Fruit fly (Drosophila melanogaster): ENCODE results near the gene Sfp93F.

Sfp93F gene

dm6 chr3R:21688596-21688995, 47.5 kb downstream of the Sfp93F start:
- TF ChIP-seq lz (GFP tag; optimal IDR thresholded peaks at IDR 0.05), result no peak
- peak; percentile 2 for TF ChIP-seq achi (GFP tag; optimal IDR thresholded peaks at IDR 0.05)
- TF ChIP-seq CG6792 (GFP tag; optimal IDR thresholded peaks at IDR 0.05), result no peak
- TF ChIP-seq CG15336 (GFP tag; IDR thresholded peaks at IDR 0.05), result peak; percentile 61
- 0 out of 3 replicates have a peak, but pooled peaks have one; percentile 34 for TF ChIP-seq eg (GFP tag; IDR thresholded peaks at IDR 0.05)
- no peak for TF ChIP-seq Ets96B (tag; optimal IDR thresholded peaks at IDR 0.05)
- no peak for TF ChIP-seq OdsH (GFP tag; optimal IDR thresholded peaks at IDR 0.05)
- TF ChIP-seq Hr4 (GFP tag; optimal IDR thresholded peaks at IDR 0.05), result peak; percentile 41
- no peak for TF ChIP-seq CG16779 (tag; optimal IDR thresholded peaks at IDR 0.05)
- peak; percentile 61; the same call in 1 of the 3 replicates for TF ChIP-seq CG8119 (GFP tag; IDR thresholded peaks at IDR 0.05)
- 0 out of 3 replicates have a peak, but pooled peaks have one; percentile 11 for TF ChIP-seq CG6163 (GFP tag; IDR thresholded peaks at IDR 0.05)
- TF ChIP-seq acj6 (GFP tag; optimal IDR thresholded peaks at IDR 0.05), result no peak
- TF ChIP-seq CG34406 (GFP tag; optimal IDR thresholded peaks at IDR 0.05), result no peak
- no peak for TF ChIP-seq CG11902 (GFP tag; optimal IDR thresholded peaks at IDR 0.05)
- TF ChIP-seq CG32006 (GFP tag; optimal IDR thresholded peaks at IDR 0.05), result peak; percentile 67
- peak; percentile 22 for TF ChIP-seq CG6276 (GFP tag; optimal IDR thresholded peaks at IDR 0.05)

- TF ChIP-seq CG8119 (GFP tag; IDR thresholded peaks at IDR 0.05), result peak; percentile 55; the same call in 2 of the 3 replicates
- no peak for TF ChIP-seq Hr38 (GFP tag; optimal IDR thresholded peaks at IDR 0.05)
- peak; percentile 40 for TF ChIP-seq CG3919 (GFP tag; optimal IDR thresholded peaks at IDR 0.05)
- peak in 1 of 2 experiments; percentile 1 for TF ChIP-seq salr (GFP tag; optimal IDR thresholded peaks at IDR 0.05)
- peak; percentile 84 for TF ChIP-seq eg (GFP tag; IDR thresholded peaks at IDR 0.05)
- TF ChIP-seq fd59A (GFP tag; optimal IDR thresholded peaks at IDR 0.05), result no peak
- TF ChIP-seq CG4318 (GFP tag; optimal IDR thresholded peaks at IDR 0.05), result peak; percentile 15
- peak; percentile 49 for TF ChIP-seq acj6 (GFP tag; optimal IDR thresholded peaks at IDR 0.05)
- peak; percentile 35 for TF ChIP-seq Sox14 (GFP tag; optimal IDR thresholded peaks at IDR 0.05)
- no peak for TF ChIP-seq dsx (GFP tag; optimal IDR thresholded peaks at IDR 0.05; ENCODE audit: poor library complexity, severe bottlenecking)
- peak; percentile 61 for TF ChIP-seq pdm3 (GFP tag; optimal IDR thresholded peaks at IDR 0.05)
- peak; percentile 81 for TF ChIP-seq Eip78C (GFP tag)
- peak; percentile 11 for TF ChIP-seq Ets21C (GFP tag; optimal IDR thresholded peaks at IDR 0.05)
- no peak for TF ChIP-seq CG3032 (tag; optimal IDR thresholded peaks at IDR 0.05)
- peak; percentile 23 for TF ChIP-seq CG31627 (GFP tag; optimal IDR thresholded peaks at IDR 0.05)
- TF ChIP-seq CG9139 (GFP tag; optimal IDR thresholded peaks at IDR 0.05), result no peak
- no peak for TF ChIP-seq fd85E (GFP tag; optimal IDR thresholded peaks at IDR 0.05)
- peak; percentile 53 for TF ChIP-seq achi (GFP tag; optimal IDR thresholded peaks at IDR 0.05)
- TF ChIP-seq lz (GFP tag; optimal IDR thresholded peaks at IDR 0.05), result peak; percentile 41
- TF ChIP-seq Sox15 (GFP tag; optimal IDR thresholded peaks at IDR 0.05), result peak; percentile 11
- TF ChIP-seq CG6276 (GFP tag; optimal IDR thresholded peaks at IDR 0.05), result peak; percentile 46
- peak; percentile 50 for TF ChIP-seq Hr39 (GFP tag; optimal IDR thresholded peaks at IDR 0.05)
- peak; percentile 79 for TF ChIP-seq CG15336 (GFP tag; IDR thresholded peaks at IDR 0.05)
- peak; percentile 31 for TF ChIP-seq topi (GFP tag; optimal IDR thresholded peaks at IDR 0.05)
- peak; percentile 50 for TF ChIP-seq Hr4 (GFP tag; optimal IDR thresholded peaks at IDR 0.05)
- no peak for TF ChIP-seq spab (GFP tag; optimal IDR thresholded peaks at IDR 0.05)
- TF ChIP-seq CG8319 (GFP tag; optimal IDR thresholded peaks at IDR 0.05), result no peak
- TF ChIP-seq fkh (GFP tag; optimal IDR thresholded peaks at IDR 0.05), result no peak
- peak; percentile 82 for TF ChIP-seq CG6163 (GFP tag; IDR thresholded peaks at IDR 0.05)
- TF ChIP-seq CG11902 (GFP tag; optimal IDR thresholded peaks at IDR 0.05), result no peak
- TF ChIP-seq CG7368 (GFP tag; optimal IDR thresholded peaks at IDR 0.05), result peak; percentile 17
- TF ChIP-seq CG10631 (GFP tag; optimal IDR thresholded peaks at IDR 0.05), result peak; percentile 29
- TF ChIP-seq CG32006 (GFP tag; optimal IDR thresholded peaks at IDR 0.05), result peak; percentile 63
- peak; percentile 4 for TF ChIP-seq CG34406 (GFP tag; optimal IDR thresholded peaks at IDR 0.05)
- TF ChIP-seq esn (GFP tag; optimal IDR thresholded peaks at IDR 0.05), result peak; percentile 56
- TF ChIP-seq Eip75B (GFP tag; optimal IDR thresholded peaks at IDR 0.05), result peak; percentile 22
- TF ChIP-seq CG6792 (GFP tag; optimal IDR thresholded peaks at IDR 0.05), result peak; percentile 4
- TF ChIP-seq Ets96B (tag; optimal IDR thresholded peaks at IDR 0.05), result no peak
- peak; percentile 45 for TF ChIP-seq Sox102F (GFP tag; optimal IDR thresholded peaks at IDR 0.05)
- no peak for TF ChIP-seq CG16779 (tag; optimal IDR thresholded peaks at IDR 0.05)
- TF ChIP-seq dac (GFP tag; optimal IDR thresholded peaks at IDR 0.05), result peak; percentile 29
- TF ChIP-seq cyc (GFP tag; optimal IDR thresholded peaks at IDR 0.05), result peak; percentile 40
- TF ChIP-seq net (GFP tag; optimal IDR thresholded peaks at IDR 0.05), result peak; percentile 68
- TF ChIP-seq CG1621 (tag; optimal IDR thresholded peaks at IDR 0.05), result no peak
- peak; percentile 65 for TF ChIP-seq OdsH (GFP tag; optimal IDR thresholded peaks at IDR 0.05)
- no peak for TF ChIP-seq Eip93F (GFP tag; optimal IDR thresholded peaks at IDR 0.05)
- no peak for TF ChIP-seq CG6808 (GFP tag; optimal IDR thresholded peaks at IDR 0.05)
Observed at dm6 chr3R:21687902-21688301, 48.2 kb downstream of the Sfp93F start.
